Worm (Caenorhabditis elegans) whole organism, mixed stage, embryonic: Measurements from ENCODE around the gene Y49F6A.12.

Experiments
- bed-3 ChIP-seq: fragments of 200-800 bp; sonication (Bioruptor generic); optimal IDR thresholded peaks from 3 replicates; lab custom pipeline; 2018; ENCODE audit warnings: mild to moderate bottlenecking, missing genetic modification characterization, moderate library complexity, missing compliant biosample characterization
- ceh-43 ChIP-seq: fragments of 200-800 bp; sonication (Bioruptor generic); optimal IDR thresholded peaks from 2 replicates; lab custom pipeline; 2018; ENCODE audit warnings: mild to moderate bottlenecking, missing genetic modification characterization, moderate library complexity, missing compliant biosample characterization
- ceh-83 ChIP-seq: fragments of 200-800 bp; sonication (Bioruptor generic); optimal IDR thresholded peaks from 2 replicates; lab custom pipeline; 2018; ENCODE audit warnings: mild to moderate bottlenecking, missing genetic modification characterization, missing compliant biosample characterization
- cnd-1 ChIP-seq: fragments of 200-800 bp; sonication (Bioruptor generic); optimal IDR thresholded peaks from 2 replicates; lab custom pipeline; 2018; ENCODE audit warnings: mild to moderate bottlenecking, missing genetic modification characterization, missing compliant biosample characterization
- elt-1 ChIP-seq: sonication (generic microtip); optimal IDR thresholded peaks from 2 replicates; lab custom pipeline; 2017; ENCODE audit warnings: missing genetic modification characterization, mild to moderate bottlenecking, missing compliant biosample characterization, antibody characterized with exemption, moderate library complexity, borderline replicate concordance; ENCODE audit not compliant: insufficient read depth
- flh-1 ChIP-seq: fragments of 200-800 bp; sonication (Bioruptor generic); optimal IDR thresholded peaks from 2 replicates; lab custom pipeline; 2018; ENCODE audit warnings: mild to moderate bottlenecking, missing genetic modification characterization, moderate library complexity, missing compliant biosample characterization
- ham-2 ChIP-seq: fragments of 200-800 bp; sonication (Bioruptor generic); optimal IDR thresholded peaks from 2 replicates; lab custom pipeline; 2018; ENCODE audit warnings: mild to moderate bottlenecking, missing genetic modification characterization, missing compliant biosample characterization
- hlh-1 ChIP-seq: fragments of 150-350 bp; optimal IDR thresholded peaks from 2 replicates; lab custom pipeline; 2014; ENCODE audit warnings: missing biosample characterization, missing genetic modification reagents, missing genetic modification characterization
- lin-13 ChIP-seq: fragments of 150-350 bp; optimal IDR thresholded peaks from 2 replicates; lab custom pipeline; 2014; ENCODE audit warnings: missing biosample characterization, missing genetic modification characterization
- lin-32 ChIP-seq: fragments of 200-800 bp; sonication (Bioruptor generic); optimal IDR thresholded peaks from 2 replicates; lab custom pipeline; 2018; ENCODE audit warnings: mild to moderate bottlenecking, missing genetic modification characterization, missing compliant biosample characterization
- mls-2 ChIP-seq: sonication (generic microtip); optimal IDR thresholded peaks from 2 replicates; lab custom pipeline; 2016; ENCODE audit warnings: mild to moderate bottlenecking, missing genetic modification characterization, moderate library complexity, missing compliant biosample characterization
- nhr-12 ChIP-seq: fragments of 150-350 bp; optimal IDR thresholded peaks from 2 replicates; lab custom pipeline; 2014; ENCODE audit warnings: missing biosample characterization, missing genetic modification characterization
- nhr-237 ChIP-seq: fragments of 150-350 bp; optimal IDR thresholded peaks from 2 replicates; lab custom pipeline; 2014; ENCODE audit warnings: missing biosample characterization, missing genetic modification characterization
- pha-4 ChIP-seq: fragments of 150-350 bp; optimal IDR thresholded peaks from 2 replicates; lab custom pipeline; 2018; ENCODE audit warnings: missing biosample characterization, missing genetic modification reagents, missing genetic modification characterization
- sem-2 ChIP-seq: fragments of 200-800 bp; sonication (Bioruptor generic); optimal IDR thresholded peaks from 2 replicates; lab custom pipeline; 2018; ENCODE audit warnings: mild to moderate bottlenecking, missing genetic modification characterization, missing compliant biosample characterization
- snpc-4 ChIP-seq: fragments of 150-350 bp; optimal IDR thresholded peaks from 2 replicates; lab custom pipeline; 2014; ENCODE audit warnings: missing biosample characterization, missing genetic modification characterization
- tbx-8 ChIP-seq: fragments of 200-800 bp; sonication (Bioruptor generic); optimal IDR thresholded peaks from 2 replicates; lab custom pipeline; 2018; ENCODE audit warnings: mild to moderate bottlenecking, missing genetic modification characterization, moderate library complexity, missing compliant biosample characterization
- unc-120 ChIP-seq: sonication (generic microtip); optimal IDR thresholded peaks from 2 replicates; lab custom pipeline; 2017; ENCODE audit warnings: missing genetic modification characterization, missing compliant biosample characterization; ENCODE audit not compliant: poor library complexity, severe bottlenecking
- unc-39 ChIP-seq: fragments of 150-350 bp; optimal IDR thresholded peaks from 2 replicates; lab custom pipeline; 2014; ENCODE audit warnings: missing biosample characterization, missing genetic modification characterization
- unc-62 ChIP-seq: fragments of 150-350 bp; optimal IDR thresholded peaks from 2 replicates; lab custom pipeline; 2014; ENCODE audit warnings: missing biosample characterization, missing genetic modification reagents, missing genetic modification characterization
- zip-8 ChIP-seq: fragments of 150-350 bp; optimal IDR thresholded peaks from 2 replicates; lab custom pipeline; 2014; ENCODE audit warnings: missing biosample characterization, missing genetic modification characterization
- ztf-11 ChIP-seq: fragments of 150-350 bp; optimal IDR thresholded peaks from 2 replicates; lab custom pipeline; 2014; ENCODE audit warnings: missing biosample characterization, missing genetic modification characterization

Gene Y49F6A.12

ce11 chrII:3639238-3639637 lies 43.8 kb downstream of the Y49F6A.12 start, which contains the start of gene fbxb-31:
Gene fbxb-31, minus strand, starts transcription at chrII:3639338.
- TF ChIP-seq flh-1 (GFP tag; lab: Kevin White, UChicago) (no peak), unc-120 (no peak), mls-2 (tag; lab: Kevin White, UChicago) (no peak), pha-4 (tag; lab: Kevin White, UChicago) (no peak), lin-13 (no peak), lin-32 (GFP tag; lab: Kevin White, UChicago) (no peak), hlh-1 (no peak), nhr-237 (tag; lab: Kevin White, UChicago) (no peak), unc-39 (tag; lab: Kevin White, UChicago) (no peak), ceh-43 (GFP tag; lab: Kevin White, UChicago) (no peak), tbx-8 (no peak), zip-8 (tag; lab: Kevin White, UChicago) (no peak), sem-2 (GFP tag; lab: Kevin White, UChicago) (no peak), snpc-4 (tag; lab: Kevin White, UChicago) (no peak), nhr-12 (tag; lab: Kevin White, UChicago) (no peak), elt-1 (tag; lab: Kevin White, UChicago) (no peak), cnd-1 (tag; lab: Kevin White, UChicago) (no peak), unc-62 (no peak)

DNA sequence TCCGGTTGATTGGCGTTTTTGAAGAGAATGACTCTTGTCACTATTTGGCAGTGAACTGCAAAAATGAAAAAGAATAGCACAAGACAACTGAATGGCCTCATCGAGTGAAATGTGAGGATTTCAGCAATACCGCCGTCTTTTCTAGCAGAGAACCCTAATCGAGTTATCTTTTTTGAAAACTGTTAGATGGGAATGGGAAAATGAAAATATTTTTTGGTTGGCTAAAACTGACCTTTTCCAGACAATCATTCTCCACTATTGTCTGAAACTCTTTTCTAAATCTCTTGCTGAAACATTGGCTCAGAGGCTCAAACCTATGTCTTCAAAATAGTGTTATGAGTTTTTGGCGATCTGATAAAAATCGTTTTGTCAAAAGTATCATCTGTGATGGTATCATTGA lies 44.8 kb downstream of the Y49F6A.12 start, which contains the start of gene M151.10:
Gene M151.10, minus strand, starts transcription at position 101 of the 400 bp plus-strand sequence.
- TF ChIP-seq unc-120 (no peak), bed-3 (GFP tag; lab: Kevin White, UChicago) (no peak)

DNA sequence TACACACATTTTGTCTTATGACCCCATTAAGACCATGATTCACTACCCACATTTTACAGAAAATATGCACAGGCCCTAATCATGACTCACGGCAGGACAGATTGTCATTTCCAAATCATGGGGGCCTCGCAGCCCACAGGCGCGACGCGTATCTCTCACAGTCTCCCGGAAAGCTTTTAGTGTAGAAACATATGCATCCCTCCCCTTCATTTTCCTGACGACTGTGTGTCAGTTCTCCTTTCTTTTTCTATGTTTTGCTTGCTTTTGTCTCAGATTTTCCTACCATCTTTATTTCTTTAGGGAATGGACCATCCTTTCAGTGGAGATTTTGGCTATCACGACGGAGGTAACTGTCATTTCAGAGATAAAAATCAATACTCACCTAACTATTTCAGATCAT lies 45.8 kb downstream of the Y49F6A.12 start, which contains the start of gene M151.1:
Gene M151.1, plus strand, starts transcription at position 301 of the 400 bp plus-strand sequence.
- no peak for TF ChIP-seq ztf-11
- TF ChIP-seq mls-2 (tag; lab: Kevin White, UChicago), result no peak
- TF ChIP-seq unc-39 (tag; lab: Kevin White, UChicago), result no peak
- TF ChIP-seq snpc-4 (tag; lab: Kevin White, UChicago), result no peak
- TF ChIP-seq ceh-83 (GFP tag; lab: Kevin White, UChicago), result no peak
- no peak for TF ChIP-seq ceh-43 (GFP tag; lab: Kevin White, UChicago)
- TF ChIP-seq ham-2 (GFP tag; lab: Kevin White, UChicago), result no peak
